Worm (Caenorhabditis elegans) whole organism, L3 larva: ENCODE measurements around the gene oma-2.

Source experiments
- aly-2 ChIP-seq: fragments of 150-350 bp; optimal IDR thresholded peaks from 2 replicates; lab custom pipeline; 2014; ENCODE audit warnings: missing biosample characterization, missing genetic modification characterization
- lin-39 ChIP-seq: fragments of 150-350 bp; optimal IDR thresholded peaks from 2 replicates; lab custom pipeline; 2018; ENCODE audit warnings: missing biosample characterization, missing genetic modification reagents, missing genetic modification characterization
- mdl-1 ChIP-seq: fragments of 150-350 bp; optimal IDR thresholded peaks from 2 replicates; lab custom pipeline; 2014; ENCODE audit warnings: missing biosample characterization, missing genetic modification characterization
- nhr-11 ChIP-seq: fragments of 150-350 bp; optimal IDR thresholded peaks from 2 replicates; lab custom pipeline; 2014; ENCODE audit warnings: missing biosample characterization, missing genetic modification characterization
- nhr-237 ChIP-seq: fragments of 150-350 bp; optimal IDR thresholded peaks from 2 replicates; lab custom pipeline; 2014; ENCODE audit warnings: missing biosample characterization, missing genetic modification characterization
- nhr-77 ChIP-seq: fragments of 150-350 bp; optimal IDR thresholded peaks from 2 replicates; lab custom pipeline; 2014; ENCODE audit warnings: missing biosample characterization, missing genetic modification characterization
- pha-4 ChIP-seq: fragments of 150-350 bp; optimal IDR thresholded peaks from 2 replicates; lab custom pipeline; 2014; ENCODE audit warnings: missing biosample characterization, missing genetic modification reagents, missing genetic modification characterization
- ztf-11 ChIP-seq: fragments of 150-350 bp; optimal IDR thresholded peaks from 2 replicates; lab custom pipeline; 2014; ENCODE audit warnings: missing biosample characterization, missing genetic modification characterization

ce11 chrV:8041336-8041868, 12.2 kb downstream of the oma-2 start:
- TF ChIP-seq pha-4 (tag; lab: Kevin White, UChicago) (no peak), nhr-237 (tag; lab: Kevin White, UChicago) (no peak), lin-39 (tag; lab: Kevin White, UChicago) (no peak), aly-2 (tag; lab: Kevin White, UChicago) (no peak), nhr-11 (tag; lab: Kevin White, UChicago) (no peak), nhr-77 (no peak), ztf-11 (no peak), mdl-1 (no peak)
